Worm (Caenorhabditis elegans) whole organism, L4 larva: ENCODE results near the gene F19H6.6.

ENCODE experiments used
- T20F7.1 ChIP-seq: fragments of 200-800 bp; sonication (Bioruptor generic); optimal IDR thresholded peaks from 2 replicates; lab custom pipeline; 2018; ENCODE audit warnings: mild to moderate bottlenecking, missing genetic modification characterization, missing compliant biosample characterization
- Y105C5A.15 ChIP-seq: fragments of 200-800 bp; sonication (Bioruptor generic); IDR thresholded peaks from 2 replicates; pipeline ENCODE4 v1.3.6; 2022; ENCODE audit warnings: missing genetic modification characterization, missing compliant biosample characterization
- Y48G9A.11 ChIP-seq: fragments of 200-800 bp; sonication (Bioruptor generic); IDR thresholded peaks from 2 replicates; pipeline ENCODE4 v1.3.6; 2022; ENCODE audit warnings: missing genetic modification reagents, missing genetic modification characterization, missing compliant biosample characterization
- ZK546.5 ChIP-seq, 2 experiments: sonication (generic microtip); optimal IDR thresholded peaks; 2 replicates each; lab custom pipeline; 2017; ENCODE audit warnings: missing biosample characterization in 2 of 2, missing genetic modification characterization in 2 of 2
- aha-1 ChIP-seq: fragments of 150-350 bp; peaks from one replicate; lab custom pipeline; 2014; ENCODE audit warnings: missing biosample characterization, missing genetic modification characterization
- arid-1 ChIP-seq: fragments of 200-800 bp; sonication (Bioruptor generic); conservative IDR thresholded peaks from 2 replicates; pipeline ENCODE4 v1.3.6; 2022; ENCODE audit warnings: missing genetic modification reagents, missing genetic modification characterization, missing compliant biosample characterization
- ceh-20 ChIP-seq: fragments of 200-800 bp; sonication (Bioruptor generic); IDR thresholded peaks from 2 replicates; pipeline ENCODE4 v1.3.6; 2022; ENCODE audit warnings: missing genetic modification reagents, missing genetic modification characterization, missing compliant biosample characterization
- ceh-28 ChIP-seq: fragments of 150-350 bp; optimal IDR thresholded peaks from 2 replicates; lab custom pipeline; 2014; ENCODE audit warnings: missing biosample characterization, missing genetic modification reagents, missing genetic modification characterization
- ceh-44 ChIP-seq: fragments of 200-800 bp; sonication (Bioruptor generic); IDR thresholded peaks from 2 replicates; pipeline ENCODE4 v1.3.6; 2022; ENCODE audit warnings: missing genetic modification reagents, missing genetic modification characterization, missing compliant biosample characterization
- ceh-82 ChIP-seq: sonication (generic microtip); optimal IDR thresholded peaks from 2 replicates; lab custom pipeline; 2017; ENCODE audit warnings: missing biosample characterization, missing genetic modification characterization
- cey-2 ChIP-seq: sonication (generic microtip); optimal IDR thresholded peaks from 3 replicates; lab custom pipeline; 2017; ENCODE audit warnings: missing genetic modification characterization, mild to moderate bottlenecking, missing compliant biosample characterization, antibody characterized with exemption, borderline replicate concordance; ENCODE audit not compliant: insufficient read depth
- ctbp-1 ChIP-seq: fragments of 200-800 bp; sonication (Bioruptor generic); IDR thresholded peaks from 2 replicates; pipeline ENCODE4 v1.3.6; 2022; ENCODE audit warnings: missing genetic modification reagents, missing genetic modification characterization, missing compliant biosample characterization
- daf-19 ChIP-seq: fragments of 200-800 bp; sonication (Bioruptor generic); conservative IDR thresholded peaks from 2 replicates; pipeline ENCODE4 v1.3.6; 2022; ENCODE audit warnings: missing genetic modification characterization, missing compliant biosample characterization
- dmd-9 ChIP-seq: fragments of 200-800 bp; sonication (Bioruptor generic); IDR thresholded peaks from 2 replicates; pipeline ENCODE4 v1.3.6; 2022; ENCODE audit warnings: missing genetic modification reagents, missing genetic modification characterization, missing compliant biosample characterization
- dpl-1 ChIP-seq: fragments of 150-350 bp; optimal IDR thresholded peaks from 2 replicates; lab custom pipeline; 2014; ENCODE audit warnings: missing biosample characterization, missing genetic modification reagents, missing genetic modification characterization
- gei-8 ChIP-seq: fragments of 200-800 bp; sonication (Bioruptor generic); optimal IDR thresholded peaks from 2 replicates; lab custom pipeline; 2018; ENCODE audit warnings: mild to moderate bottlenecking, missing genetic modification characterization, missing compliant biosample characterization
- hif-1 ChIP-seq, 2 experiments: sonication (generic microtip); optimal IDR thresholded peaks; 2 replicates each; lab custom pipeline; 2016 to 2017; ENCODE audit warnings: missing compliant biosample characterization in 2 of 2, missing genetic modification characterization in 2 of 2, missing genetic modification reagents in 2 of 2, missing genotype in 2 of 2, mild to moderate bottlenecking in 1 of 2
- hlh-30 ChIP-seq: sonication (generic microtip); optimal IDR thresholded peaks from 2 replicates; lab custom pipeline; 2017; ENCODE audit warnings: antibody characterized with exemption, mild to moderate bottlenecking, missing genetic modification characterization, missing compliant biosample characterization; ENCODE audit not compliant: insufficient read depth
- hmg-1.1 ChIP-seq: fragments of 200-800 bp; sonication (Bioruptor generic); IDR thresholded peaks from 2 replicates; pipeline ENCODE4 v1.3.6; 2022; ENCODE audit warnings: missing genetic modification reagents, missing genetic modification characterization, missing compliant biosample characterization
- lin-13 ChIP-seq: fragments of 150-350 bp; optimal IDR thresholded peaks from 2 replicates; lab custom pipeline; 2014; ENCODE audit warnings: missing biosample characterization, missing genetic modification reagents, missing genetic modification characterization
- lir-3 ChIP-seq: sonication (generic microtip); optimal IDR thresholded peaks from 2 replicates; lab custom pipeline; 2016; ENCODE audit warnings: mild to moderate bottlenecking, missing genetic modification characterization, missing compliant biosample characterization
- mep-1 ChIP-seq: fragments of 150-350 bp; sonication (generic microtip); optimal IDR thresholded peaks from 3 replicates; lab custom pipeline; 2014; ENCODE audit warnings: missing biosample characterization, missing genetic modification characterization
- mxl-3 ChIP-seq: fragments of 200-800 bp; sonication (Bioruptor generic); optimal IDR thresholded peaks from 2 replicates; lab custom pipeline; 2018; ENCODE audit warnings: mild to moderate bottlenecking, missing genetic modification characterization, missing compliant biosample characterization
- nhr-11 ChIP-seq: fragments of 150-350 bp; optimal IDR thresholded peaks from 2 replicates; lab custom pipeline; 2014; ENCODE audit warnings: missing biosample characterization, missing genetic modification characterization
- nhr-28 ChIP-seq: fragments of 150-350 bp; optimal IDR thresholded peaks from 2 replicates; lab custom pipeline; 2014; ENCODE audit warnings: missing biosample characterization, missing genetic modification characterization
- nhr-6 ChIP-seq: fragments of 150-350 bp; optimal IDR thresholded peaks from 2 replicates; lab custom pipeline; 2014; ENCODE audit warnings: missing biosample characterization, missing genetic modification characterization
- pha-4 ChIP-seq, 2 experiments: fragments of 150-350 bp in 1 of 2; fragments of 200-800 bp in 1 of 2; sonication (Bioruptor generic) in 1 of 2; IDR thresholded peaks in 1 of 2; optimal IDR thresholded peaks in 1 of 2; 2 replicates each; pipeline versions ENCODE4 v1.3.6 to Lab custom; 2014 to 2022; ENCODE audit warnings: missing genetic modification characterization in 2 of 2, missing genetic modification reagents in 2 of 2, missing biosample characterization in 1 of 2, missing compliant biosample characterization in 1 of 2
- pqm-1 ChIP-seq: sonication (generic microtip); optimal IDR thresholded peaks from 2 replicates; lab custom pipeline; 2017; ENCODE audit warnings: missing biosample characterization, missing genetic modification characterization
- rbr-2 ChIP-seq: sonication (generic microtip); optimal IDR thresholded peaks from 2 replicates; lab custom pipeline; 2016; ENCODE audit warnings: missing genotype, missing genetic modification characterization, missing compliant biosample characterization
- saeg-2 ChIP-seq: fragments of 200-800 bp; sonication (Bioruptor generic); IDR thresholded peaks from 2 replicates; pipeline ENCODE4 v1.3.6; 2022; ENCODE audit warnings: missing genetic modification reagents, missing genetic modification characterization, missing compliant biosample characterization
- set-16 ChIP-seq: fragments of 200-800 bp; sonication (Bioruptor generic); IDR thresholded peaks from 2 replicates; pipeline ENCODE4 v1.3.6; 2022; ENCODE audit warnings: missing genetic modification reagents, missing genetic modification characterization, missing compliant biosample characterization
- snpc-4 ChIP-seq: fragments of 150-350 bp; optimal IDR thresholded peaks from 2 replicates; lab custom pipeline; 2014; ENCODE audit warnings: missing biosample characterization, missing genetic modification characterization
- spr-1 ChIP-seq: sonication (generic microtip); optimal IDR thresholded peaks from 2 replicates; lab custom pipeline; 2016; ENCODE audit warnings: mild to moderate bottlenecking, missing genetic modification characterization, missing compliant biosample characterization
- spr-3 ChIP-seq: fragments of 200-800 bp; sonication (Bioruptor generic); optimal IDR thresholded peaks from 2 replicates; lab custom pipeline; 2018; ENCODE audit warnings: mild to moderate bottlenecking, missing genetic modification characterization, missing compliant biosample characterization
- tag-97 ChIP-seq: fragments of 200-800 bp; sonication (Bioruptor generic); IDR thresholded peaks from 2 replicates; pipeline ENCODE4 v1.3.6; 2022; ENCODE audit warnings: missing genetic modification characterization, missing compliant biosample characterization
- tra-1 ChIP-seq: fragments of 200-800 bp; sonication (Bioruptor generic); IDR thresholded peaks from 2 replicates; pipeline ENCODE4 v1.3.6; 2022; ENCODE audit warnings: missing genetic modification reagents, missing genetic modification characterization, missing compliant biosample characterization
- unc-130 ChIP-seq: sonication (generic microtip); optimal IDR thresholded peaks from 2 replicates; lab custom pipeline; 2016; ENCODE audit warnings: missing genetic modification reagents, missing genetic modification characterization, missing compliant biosample characterization
- unc-62 ChIP-seq, 3 experiments: fragments of 150-350 bp in 1 of 3; sonication (generic microtip); optimal IDR thresholded peaks in 2 of 3; peaks in 1 of 3; 1 replicate in 1 of 3; 2 replicates in 2 of 3; lab custom pipeline; 2014 to 2017; ENCODE audit warnings: missing biosample characterization in 3 of 3, missing genetic modification characterization in 3 of 3, missing genetic modification reagents in 3 of 3, missing genotype in 1 of 3
- ztf-7 ChIP-seq: fragments of 150-350 bp; optimal IDR thresholded peaks from 2 replicates; lab custom pipeline; 2014; ENCODE audit warnings: missing biosample characterization, missing genetic modification characterization

F19H6.6 gene

DNA sequence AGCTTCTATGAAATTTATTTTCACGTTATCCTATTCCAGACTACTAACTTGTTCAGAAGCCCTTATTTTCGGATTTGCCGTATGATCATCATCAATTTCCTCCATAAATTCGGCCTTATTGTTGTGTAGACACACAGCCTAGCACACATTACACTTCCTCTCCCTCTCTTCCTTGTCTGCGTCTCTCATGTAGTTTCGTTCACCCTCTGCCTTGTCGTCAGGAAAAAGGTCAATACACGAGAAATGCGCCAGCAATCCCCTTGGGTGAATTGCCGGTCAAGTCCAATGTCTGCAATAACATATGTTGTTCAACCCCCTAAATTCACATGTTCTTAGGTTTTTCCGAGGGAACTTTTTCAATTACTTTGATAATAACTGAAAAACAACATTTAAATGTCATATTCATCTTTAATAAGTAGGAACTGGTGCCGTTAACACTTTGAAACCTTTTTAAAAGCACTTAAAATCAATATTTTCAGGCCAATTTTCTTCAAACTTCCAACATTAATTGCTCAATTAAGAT lies 33.2 kb downstream of the F19H6.6 start, which contains the start of gene F17E5.2 (continued):
- TF ChIP-seq gei-8 (GFP tag; lab: Kevin White, UChicago), result peak; percentile 38
- no peak for TF ChIP-seq ceh-44 (GFP tag; lab: Robert Waterston, UW)
- no peak for TF ChIP-seq saeg-2
- TF ChIP-seq cey-2 (tag; lab: Kevin White, UChicago), result no peak
- peak; percentile 39 for TF ChIP-seq pqm-1 (tag; lab: Kevin White, UChicago)
- no peak for TF ChIP-seq set-16 (GFP tag; lab: Robert Waterston, UW)
- no peak for TF ChIP-seq lir-3 (tag; lab: Kevin White, UChicago)
- TF ChIP-seq, all 104 proteins: peak for 52

DNA sequence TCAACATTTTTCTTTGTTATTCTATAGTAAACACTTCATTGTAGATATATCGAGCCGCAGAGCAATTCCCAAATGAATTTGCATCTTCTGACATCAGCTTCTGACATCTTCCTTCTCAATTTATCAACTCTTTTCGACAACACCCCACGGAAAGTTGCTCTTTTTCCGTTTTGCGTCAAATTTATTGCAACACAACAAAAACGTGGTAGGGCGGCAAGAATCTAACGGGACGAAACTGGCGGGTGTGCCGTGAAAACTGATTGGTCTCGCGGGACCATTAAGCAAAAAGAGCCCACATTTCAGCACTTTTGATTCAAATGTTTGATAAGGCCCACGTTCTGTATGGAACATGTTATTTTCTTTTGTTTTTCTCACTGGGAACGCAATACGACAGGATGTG lies 44.1 kb downstream of the F19H6.6 start:
- TF ChIP-seq nhr-11 (no peak), dpl-1 (GFP tag; lab: Kevin White, UChicago) (no peak), mxl-3 (GFP tag; lab: Kevin White, UChicago) (no peak), ZK546.5 (tag; optimal IDR thresholded peaks at IDR 0.05; lab: Kevin White, UChicago) (no peak), Y105C5A.15 (GFP tag; lab: Robert Waterston, UW) (no peak), tra-1 (GFP tag; lab: Robert Waterston, UW) (no peak), ceh-28 (tag; lab: Kevin White, UChicago) (no peak), hif-1 (tag; optimal IDR thresholded peaks at IDR 0.05; lab: Kevin White, UChicago) (peak in 1 of 2 experiments; percentile 2), rbr-2 (no peak), arid-1 (no peak), nhr-28 (tag; lab: Kevin White, UChicago) (no peak), unc-62 (GFP tag; optimal IDR thresholded peaks at IDR 0.05 in 1 of 2; lab: Kevin White, UChicago) (peak in 1 of 2 experiments; percentile 99), unc-62 (tag; optimal IDR thresholded peaks at IDR 0.05; lab: Kevin White, UChicago) (no peak), unc-130 (GFP tag; lab: Kevin White, UChicago) (no peak), Y48G9A.11 (no peak), ceh-20 (GFP tag; lab: Robert Waterston, UW) (peak; percentile 86), ctbp-1 (GFP tag; lab: Robert Waterston, UW) (0 out of 2 replicates have a peak, but pooled peaks have one; percentile 9), daf-19 (no peak), ztf-7 (tag; lab: Kevin White, UChicago) (no peak), hlh-30 (tag; lab: Kevin White, UChicago) (peak; percentile 15), mep-1 (peak; percentile 9), hmg-1.1 (GFP tag; lab: Robert Waterston, UW) (peak; percentile 47; the same call in 1 of the 2 replicates), nhr-6 (tag; lab: Kevin White, UChicago) (no peak)
- TF ChIP-seq, all 104 proteins: peak for 7

DNA sequence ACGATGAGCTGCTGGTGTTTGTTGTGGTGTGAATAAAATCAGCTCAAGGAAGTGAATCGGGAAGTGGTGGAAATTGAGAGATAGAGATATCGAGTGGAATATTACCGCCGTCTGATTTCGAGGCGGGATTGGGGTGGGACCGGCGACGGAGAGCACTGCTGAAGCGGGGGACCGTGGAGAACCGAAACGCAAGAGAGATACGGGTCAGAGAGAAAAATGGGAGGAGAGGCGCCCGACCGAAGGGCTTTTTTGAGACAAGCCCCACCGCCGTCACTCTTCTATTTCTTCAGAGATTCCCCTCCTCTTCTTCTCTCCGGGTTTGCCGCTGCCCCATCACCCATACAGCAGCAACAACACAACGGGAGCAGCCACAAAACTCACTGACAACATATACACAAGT lies 45.4 kb downstream of the F19H6.6 start:
- TF ChIP-seq pha-4 (GFP tag; IDR thresholded peaks at IDR 0.05; lab: Robert Waterston, UW) (no peak), pha-4 (tag; optimal IDR thresholded peaks at IDR 0.05; lab: Kevin White, UChicago) (no peak), hmg-1.1 (GFP tag; lab: Robert Waterston, UW) (0 out of 2 replicates have a peak, but pooled peaks have one; percentile 12), dmd-9 (GFP tag; lab: Robert Waterston, UW) (no peak), ctbp-1 (GFP tag; lab: Robert Waterston, UW) (0 out of 2 replicates have a peak, but pooled peaks have one; percentile 23), set-16 (GFP tag; lab: Robert Waterston, UW) (peak; percentile 83), spr-1 (tag; lab: Kevin White, UChicago) (no peak)
- TF ChIP-seq, all 104 proteins: peak for 3

- TF ChIP-seq snpc-4 (tag; lab: Kevin White, UChicago), result no peak
- peak; percentile 21 for TF ChIP-seq aha-1 (tag; lab: Kevin White, UChicago)
- no peak for TF ChIP-seq dpl-1 (GFP tag; lab: Kevin White, UChicago)
- peak in 1 of 2 experiments; percentile 92 for TF ChIP-seq unc-62 (GFP tag; optimal IDR thresholded peaks at IDR 0.05 in 1 of 2; lab: Kevin White, UChicago)
- no peak for TF ChIP-seq unc-62 (tag; optimal IDR thresholded peaks at IDR 0.05; lab: Kevin White, UChicago)
- TF ChIP-seq spr-3 (GFP tag; lab: Kevin White, UChicago), result no peak
- TF ChIP-seq tag-97 (GFP tag; lab: Robert Waterston, UW), result no peak
- no peak for TF ChIP-seq lin-13
- TF ChIP-seq daf-19, result no peak
- no peak for TF ChIP-seq ceh-82 (tag; lab: Kevin White, UChicago)
- TF ChIP-seq set-16 (GFP tag; lab: Robert Waterston, UW), result no peak
- TF ChIP-seq ZK546.5 (tag; optimal IDR thresholded peaks at IDR 0.05; lab: Kevin White, UChicago), result no peak
- TF ChIP-seq T20F7.1 (GFP tag; lab: Kevin White, UChicago), result no peak
- TF ChIP-seq, all 104 proteins: peak for 2
These were observed 46.0 kb downstream of the F19H6.6 start for ce11 chrX:12406592-12406991.
